Worm (Caenorhabditis elegans) whole organism, young adult: ENCODE data around the gene pot-1.

Source experiments
- B0019.2 ChIP-seq: fragments of 200-800 bp; sonication (Bioruptor generic); conservative IDR thresholded peaks from 2 replicates; pipeline ENCODE4 v1.3.6; 2022; ENCODE audit warnings: missing genetic modification reagents, missing genetic modification characterization, missing compliant biosample characterization
- B0035.1 ChIP-seq: sonication (generic microtip); optimal IDR thresholded peaks from 2 replicates; lab custom pipeline; 2016; ENCODE audit warnings: missing genetic modification characterization, mild to moderate bottlenecking, missing compliant biosample characterization, missing genotype, missing genetic modification reagents
- C17E4.6 ChIP-seq: fragments of 200-800 bp; sonication (Bioruptor generic); IDR thresholded peaks from 2 replicates; pipeline ENCODE4 v1.3.6; 2022; ENCODE audit warnings: missing genetic modification reagents, missing genetic modification characterization, missing compliant biosample characterization
- F23B12.7 ChIP-seq: sonication (generic microtip); optimal IDR thresholded peaks from 2 replicates; lab custom pipeline; 2017; ENCODE audit warnings: missing genetic modification characterization, mild to moderate bottlenecking, missing compliant biosample characterization, antibody characterized with exemption, moderate library complexity; ENCODE audit not compliant: insufficient read depth
- F39B2.1 ChIP-seq: fragments of 200-800 bp; sonication (Bioruptor generic); IDR thresholded peaks from 2 replicates; pipeline ENCODE4 v1.3.6; 2022; ENCODE audit warnings: missing genetic modification reagents, missing genetic modification characterization, missing compliant biosample characterization
- F49E8.2 ChIP-seq: sonication (generic microtip); optimal IDR thresholded peaks from 3 replicates; lab custom pipeline; 2017; ENCODE audit warnings: missing genetic modification characterization, mild to moderate bottlenecking, missing compliant biosample characterization, antibody characterized with exemption, moderate library complexity; ENCODE audit not compliant: insufficient read depth
- K12H6.12 ChIP-seq: fragments of 200-800 bp; sonication (Bioruptor generic); optimal IDR thresholded peaks from 2 replicates; lab custom pipeline; 2018; ENCODE audit warnings: mild to moderate bottlenecking, missing genetic modification characterization, missing compliant biosample characterization
- T26A5.8 ChIP-seq: sonication (generic microtip); optimal IDR thresholded peaks from 2 replicates; lab custom pipeline; 2016; ENCODE audit warnings: missing genetic modification characterization, missing compliant biosample characterization
- Y53G8AR.9 ChIP-seq: fragments of 200-800 bp; sonication (Bioruptor generic); conservative IDR thresholded peaks from 2 replicates; pipeline ENCODE4 v1.3.6; 2022; ENCODE audit warnings: missing genetic modification reagents, missing genetic modification characterization, missing compliant biosample characterization
- Y56A3A.18 ChIP-seq: fragments of 200-800 bp; sonication (Bioruptor generic); IDR thresholded peaks from 2 replicates; pipeline ENCODE4 v1.3.6; 2022; ENCODE audit warnings: missing genetic modification reagents, missing genetic modification characterization, missing compliant biosample characterization
- Y95B8A.8 ChIP-seq: fragments of 200-800 bp; sonication (Bioruptor generic); IDR thresholded peaks from 2 replicates; pipeline ENCODE4 v1.3.6; 2022; ENCODE audit warnings: missing genetic modification reagents, missing genetic modification characterization, missing compliant biosample characterization
- ZK185.1 ChIP-seq: sonication (generic microtip); optimal IDR thresholded peaks from 2 replicates; lab custom pipeline; 2016; ENCODE audit warnings: mild to moderate bottlenecking, missing genetic modification characterization, missing compliant biosample characterization; ENCODE audit not compliant: poor library complexity, severe bottlenecking
- akir-1 ChIP-seq: fragments of 200-800 bp; sonication (Bioruptor generic); optimal IDR thresholded peaks from 2 replicates; lab custom pipeline; 2018; ENCODE audit warnings: mild to moderate bottlenecking, missing genetic modification characterization, moderate library complexity, missing compliant biosample characterization
- atf-7 ChIP-seq: sonication (generic microtip); optimal IDR thresholded peaks from 2 replicates; lab custom pipeline; 2017; ENCODE audit warnings: mild to moderate bottlenecking, missing genetic modification characterization, missing compliant biosample characterization
- attf-5 ChIP-seq: fragments of 200-800 bp; sonication (Bioruptor generic); optimal IDR thresholded peaks from 2 replicates; lab custom pipeline; 2018; ENCODE audit warnings: mild to moderate bottlenecking, missing genetic modification characterization, missing compliant biosample characterization
- bed-1 ChIP-seq: fragments of 200-800 bp; sonication (Bioruptor generic); IDR thresholded peaks from 2 replicates; pipeline ENCODE4 v1.3.6; 2022; ENCODE audit warnings: missing genetic modification reagents, missing genetic modification characterization, missing compliant biosample characterization
- cebp-2 ChIP-seq: fragments of 200-800 bp; sonication (Bioruptor generic); IDR thresholded peaks from 2 replicates; pipeline ENCODE4 v1.3.6; 2022; ENCODE audit warnings: missing genetic modification characterization, missing compliant biosample characterization
- ceh-79 ChIP-seq: sonication (generic microtip); optimal IDR thresholded peaks from 2 replicates; lab custom pipeline; 2017; ENCODE audit warnings: mild to moderate bottlenecking, missing genetic modification characterization, missing compliant biosample characterization
- die-1 ChIP-seq: sonication (generic microtip); optimal IDR thresholded peaks from 2 replicates; lab custom pipeline; 2016; ENCODE audit warnings: missing genotype, mild to moderate bottlenecking, missing genetic modification characterization, missing compliant biosample characterization
- dpff-1 ChIP-seq: sonication (generic microtip); optimal IDR thresholded peaks from 2 replicates; lab custom pipeline; 2017; ENCODE audit warnings: mild to moderate bottlenecking, missing genetic modification characterization, missing compliant biosample characterization
- ekl-4 ChIP-seq: fragments of 200-800 bp; sonication (Bioruptor generic); IDR thresholded peaks from 2 replicates; pipeline ENCODE4 v1.3.6; 2022; ENCODE audit warnings: missing genetic modification reagents, missing genetic modification characterization, missing compliant biosample characterization
- ets-4 ChIP-seq: fragments of 200-800 bp; sonication (Bioruptor generic); optimal IDR thresholded peaks from 2 replicates; lab custom pipeline; 2018; ENCODE audit warnings: mild to moderate bottlenecking, missing genetic modification characterization, missing compliant biosample characterization
- hmg-1.2 ChIP-seq: fragments of 200-800 bp; sonication (Bioruptor generic); IDR thresholded peaks from 2 replicates; pipeline ENCODE4 v1.3.6; 2022; ENCODE audit warnings: missing genetic modification reagents, missing genetic modification characterization, missing compliant biosample characterization
- hmg-20 ChIP-seq: fragments of 200-800 bp; sonication (Bioruptor generic); IDR thresholded peaks from 2 replicates; pipeline ENCODE4 v1.3.6; 2022; ENCODE audit warnings: missing genetic modification reagents, missing genetic modification characterization, missing compliant biosample characterization
- let-526 ChIP-seq: fragments of 200-800 bp; sonication (Bioruptor generic); IDR thresholded peaks from 2 replicates; pipeline ENCODE4 v1.3.6; 2022; ENCODE audit warnings: missing genetic modification reagents, missing genetic modification characterization, missing compliant biosample characterization
- let-607 ChIP-seq, 2 experiments: fragments of 200-800 bp in 1 of 2; sonication (Bioruptor generic) in 1 of 2; sonication (generic microtip) in 1 of 2; optimal IDR thresholded peaks; 2 replicates each; lab custom pipeline; 2016 to 2018; ENCODE audit warnings: mild to moderate bottlenecking in 2 of 2, missing compliant biosample characterization in 2 of 2, missing genetic modification characterization in 2 of 2, moderate library complexity in 2 of 2, missing genotype in 1 of 2
- lin-35 ChIP-seq, 3 experiments: fragments of 150-350 bp in 2 of 3; sonication (generic microtip) in 1 of 3; optimal IDR thresholded peaks; 2 replicates each; lab custom pipeline; 2014 to 2018; ENCODE audit warnings: missing biosample characterization in 3 of 3, missing genetic modification characterization in 3 of 3, missing genetic modification reagents in 3 of 3
- lin-54 ChIP-seq: fragments of 200-800 bp; sonication (Bioruptor generic); optimal IDR thresholded peaks from 2 replicates; lab custom pipeline; 2018; ENCODE audit warnings: mild to moderate bottlenecking, missing genetic modification characterization, missing compliant biosample characterization
- lsl-1 ChIP-seq: fragments of 200-800 bp; sonication (Bioruptor generic); optimal IDR thresholded peaks from 2 replicates; lab custom pipeline; 2018; ENCODE audit warnings: mild to moderate bottlenecking, missing genetic modification characterization, moderate library complexity, missing compliant biosample characterization
- lsy-27 ChIP-seq: sonication (generic microtip); optimal IDR thresholded peaks from 2 replicates; lab custom pipeline; 2017; ENCODE audit warnings: missing genetic modification characterization, mild to moderate bottlenecking, missing compliant biosample characterization, antibody characterized with exemption, missing genotype, borderline replicate concordance; ENCODE audit not compliant: insufficient read depth
- madf-10 ChIP-seq: sonication (generic microtip); optimal IDR thresholded peaks from 2 replicates; lab custom pipeline; 2016; ENCODE audit warnings: mild to moderate bottlenecking, missing genetic modification characterization, missing compliant biosample characterization
- mes-4 ChIP-seq: sonication (generic microtip); optimal IDR thresholded peaks from 2 replicates; lab custom pipeline; 2016; ENCODE audit warnings: missing genotype, missing genetic modification characterization, missing compliant biosample characterization
- mxl-1 ChIP-seq: sonication (generic microtip); optimal IDR thresholded peaks from 2 replicates; lab custom pipeline; 2016; ENCODE audit warnings: missing genetic modification characterization, missing compliant biosample characterization
- nfyb-1 ChIP-seq: fragments of 200-800 bp; sonication (Bioruptor generic); IDR thresholded peaks from 2 replicates; pipeline ENCODE4 v1.3.6; 2022; ENCODE audit warnings: missing genetic modification reagents, missing genetic modification characterization, missing compliant biosample characterization
- nhr-27 ChIP-seq: fragments of 200-800 bp; sonication (Bioruptor generic); optimal IDR thresholded peaks from 2 replicates; lab custom pipeline; 2018; ENCODE audit warnings: mild to moderate bottlenecking, missing genetic modification characterization, moderate library complexity, missing compliant biosample characterization
- nhr-80 ChIP-seq: sonication (generic microtip); optimal IDR thresholded peaks from 2 replicates; lab custom pipeline; 2016; ENCODE audit warnings: missing genetic modification characterization, missing compliant biosample characterization
- repo-1 ChIP-seq: sonication (generic microtip); optimal IDR thresholded peaks from 2 replicates; lab custom pipeline; 2017; ENCODE audit warnings: mild to moderate bottlenecking, missing genetic modification characterization, missing compliant biosample characterization
- sdz-38 ChIP-seq: sonication (generic microtip); optimal IDR thresholded peaks from 2 replicates; lab custom pipeline; 2016; ENCODE audit warnings: missing genotype, missing genetic modification characterization, missing compliant biosample characterization
- sea-2 ChIP-seq: fragments of 200-800 bp; sonication (Bioruptor generic); IDR thresholded peaks from 2 replicates; pipeline ENCODE4 v1.3.6; 2022; ENCODE audit warnings: missing genetic modification characterization, missing compliant biosample characterization
- snpc-4 ChIP-seq, 5 experiments: fragments of 150-350 bp in 1 of 5; sonication (generic microtip) in 4 of 5; optimal IDR thresholded peaks; 2 replicates each; lab custom pipeline; 2014 to 2018; ENCODE audit warnings: missing genetic modification characterization in 5 of 5, missing biosample characterization in 3 of 5, antibody characterized with exemption in 2 of 5, mild to moderate bottlenecking in 2 of 5, missing compliant biosample characterization in 2 of 5, missing genotype in 2 of 5, moderate library complexity in 2 of 5, missing genetic modification reagents in 1 of 5
- sptf-2 ChIP-seq: fragments of 200-800 bp; sonication (Bioruptor generic); optimal IDR thresholded peaks from 2 replicates; lab custom pipeline; 2018; ENCODE audit warnings: mild to moderate bottlenecking, missing genetic modification characterization, missing compliant biosample characterization
- tbp1 ChIP-seq: fragments of 200-800 bp; sonication (Bioruptor generic); optimal IDR thresholded peaks from 2 replicates; lab custom pipeline; 2018; ENCODE audit warnings: mild to moderate bottlenecking, missing genetic modification characterization, missing compliant biosample characterization
- unc-130 ChIP-seq: sonication (generic microtip); optimal IDR thresholded peaks from 2 replicates; lab custom pipeline; 2016; ENCODE audit warnings: missing genetic modification reagents, missing genetic modification characterization, missing compliant biosample characterization
- zfh-2 ChIP-seq: fragments of 200-800 bp; sonication (Bioruptor generic); conservative IDR thresholded peaks from 2 replicates; pipeline ENCODE4 v1.3.6; 2022; ENCODE audit warnings: missing genetic modification reagents, missing genetic modification characterization, missing compliant biosample characterization
- ztf-22 ChIP-seq: fragments of 200-800 bp; sonication (Bioruptor generic); optimal IDR thresholded peaks from 2 replicates; lab custom pipeline; 2018; ENCODE audit warnings: mild to moderate bottlenecking, missing genetic modification characterization, moderate library complexity, missing compliant biosample characterization
- ztf-26 ChIP-seq: sonication (generic microtip); optimal IDR thresholded peaks from 2 replicates; lab custom pipeline; 2017; ENCODE audit warnings: missing genetic modification characterization, missing compliant biosample characterization
- ztf-3 ChIP-seq: fragments of 200-800 bp; sonication (Bioruptor generic); optimal IDR thresholded peaks from 2 replicates; lab custom pipeline; 2018; ENCODE audit warnings: mild to moderate bottlenecking, missing genetic modification characterization, missing compliant biosample characterization
- ztf-6 ChIP-seq: fragments of 200-800 bp; sonication (Bioruptor generic); IDR thresholded peaks from 2 replicates; pipeline ENCODE4 v1.3.6; 2022; ENCODE audit warnings: missing genetic modification reagents, missing genetic modification characterization, missing compliant biosample characterization

pot-1 gene

DNA sequence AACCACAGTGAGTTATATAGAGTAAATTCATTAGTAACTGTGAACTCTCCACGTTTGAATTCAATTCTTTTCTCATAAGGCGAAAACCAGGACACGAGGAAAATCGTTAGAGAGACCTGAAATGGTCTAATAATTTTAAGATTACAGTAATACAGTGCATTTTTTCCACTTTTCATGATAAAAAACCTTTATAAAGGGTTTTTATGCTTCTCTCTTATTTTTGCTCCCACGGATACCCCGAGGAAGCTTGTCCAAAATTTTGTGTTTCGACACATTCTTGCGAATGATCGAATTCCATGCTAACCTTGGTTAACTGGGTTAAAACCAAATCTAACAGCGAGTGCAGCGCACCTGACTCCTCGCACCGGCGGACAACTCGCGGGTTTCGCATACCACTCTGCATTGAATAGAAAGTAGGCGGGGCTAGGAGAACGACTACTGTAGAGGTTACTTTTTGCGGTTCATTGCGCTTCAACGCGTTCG, 6.8 kb upstream of the pot-1 start (continued):
- TF ChIP-seq nhr-27 (no peak), mes-4 (no peak), C17E4.6 (GFP tag; lab: Robert Waterston, UW) (no peak), let-526 (no peak), T26A5.8 (no peak), akir-1 (no peak), lin-35 (GFP tag; optimal IDR thresholded peaks at IDR 0.05; lab: Kevin White, UChicago) (peak in 1 of 3 experiments; percentile 40), ztf-22 (no peak), B0019.2 (GFP tag; lab: Robert Waterston, UW) (no peak), F23B12.7 (tag; lab: Kevin White, UChicago) (no peak), ztf-26 (tag; lab: Kevin White, UChicago) (no peak), hmg-20 (GFP tag; lab: Robert Waterston, UW) (no peak), B0035.1 (tag; lab: Kevin White, UChicago) (no peak), ztf-6 (GFP tag; lab: Robert Waterston, UW) (no peak), Y53G8AR.9 (peak; percentile 51; the same call in 1 of the 2 replicates), attf-5 (GFP tag; lab: Kevin White, UChicago) (no peak), lin-54 (GFP tag; lab: Kevin White, UChicago) (peak; percentile 67), Y56A3A.18 (0 out of 2 replicates have a peak, but pooled peaks have one; percentile 37), lsy-27 (tag; lab: Kevin White, UChicago) (no peak), unc-130 (GFP tag; lab: Kevin White, UChicago) (peak; percentile 45), lsl-1 (GFP tag; lab: Kevin White, UChicago) (peak; percentile 67), mxl-1 (tag; lab: Kevin White, UChicago) (no peak), ceh-79 (tag; lab: Kevin White, UChicago) (no peak), cebp-2 (no peak), tbp1 (GFP tag; lab: Kevin White, UChicago) (peak; percentile 78), Y95B8A.8 (GFP tag; lab: Robert Waterston, UW) (peak; percentile 83), ets-4 (no peak), F39B2.1 (0 out of 2 replicates have a peak, but pooled peaks have one; percentile 64), ZK185.1 (tag; lab: Kevin White, UChicago) (no peak), sdz-38 (no peak), zfh-2 (GFP tag; lab: Robert Waterston, UW) (no peak), atf-7 (tag; lab: Kevin White, UChicago) (no peak), dpff-1 (no peak), let-607 (tag; optimal IDR thresholded peaks at IDR 0.05; lab: Kevin White, UChicago) (peak in 1 of 2 experiments; percentile 8), repo-1 (tag; lab: Kevin White, UChicago) (peak; percentile 39), madf-10 (tag; lab: Kevin White, UChicago) (no peak), sptf-2 (GFP tag; lab: Kevin White, UChicago) (no peak), snpc-4 (GFP tag; optimal IDR thresholded peaks at IDR 0.05; lab: Kevin White, UChicago) (peak; percentile 94), snpc-4 (tag; optimal IDR thresholded peaks at IDR 0.05; lab: Kevin White, UChicago) (peak; percentile 94 to 98 (median 96)), nhr-80 (no peak), F49E8.2 (tag; lab: Kevin White, UChicago) (peak; percentile 83), nfyb-1 (GFP tag; lab: Robert Waterston, UW) (peak; percentile 72), hmg-1.2 (GFP tag; lab: Robert Waterston, UW) (peak; percentile 88), die-1 (tag; lab: Kevin White, UChicago) (no peak), sea-2 (GFP tag; lab: Robert Waterston, UW) (no peak), bed-1 (GFP tag; lab: Robert Waterston, UW) (no peak), ztf-3 (GFP tag; lab: Kevin White, UChicago) (no peak), ekl-4 (GFP tag; lab: Robert Waterston, UW) (peak; percentile 73), K12H6.12 (no peak)
